Worm (Caenorhabditis elegans): ENCODE measurements around the gene mig-13.

ce11 chrX:4800078-4800621 is at the start of gene mig-13:
- TF ChIP-seq mml-1 (tag; optimal IDR thresholded peaks at IDR 0.05), result no peak
- no peak for TF ChIP-seq mdl-1 (tag; optimal IDR thresholded peaks at IDR 0.05)
- no peak for TF ChIP-seq nhr-23 (tag; optimal IDR thresholded peaks at IDR 0.05)
- TF ChIP-seq ZK546.5 (tag; optimal IDR thresholded peaks at IDR 0.05), result no peak
- TF ChIP-seq elt-3 (tag; optimal IDR thresholded peaks at IDR 0.05), result no peak
